Worm (Caenorhabditis elegans): ENCODE results near the gene F35D2.3.

DNA sequence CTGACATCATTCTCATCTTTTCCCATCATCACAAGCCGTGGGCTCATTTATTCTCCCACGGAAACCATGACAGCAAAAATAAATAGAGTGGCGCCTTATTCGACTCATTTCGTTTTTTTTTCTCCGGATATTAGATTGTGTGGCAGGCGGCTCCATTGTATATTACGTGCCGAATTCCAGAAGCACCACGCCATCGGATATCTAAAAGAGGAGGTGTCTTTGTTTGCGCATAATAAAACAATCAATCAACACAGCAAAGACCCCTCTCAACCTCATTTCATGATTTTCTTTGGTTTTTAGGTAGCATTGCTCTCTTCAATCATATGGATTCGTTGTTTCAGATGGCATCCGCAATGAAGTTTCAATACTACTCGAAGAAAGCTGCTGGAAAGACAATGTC, 21.4 kb upstream of the F35D2.3 start, which contains the start of gene tph-1:
- TF ChIP-seq ceh-28 (tag; optimal IDR thresholded peaks at IDR 0.05) (no peak), snpc-4 (tag; optimal IDR thresholded peaks at IDR 0.05) (no peak), nhr-77 (tag; optimal IDR thresholded peaks at IDR 0.05) (no peak), ceh-82 (tag; optimal IDR thresholded peaks at IDR 0.05) (no peak), nhr-11 (tag; optimal IDR thresholded peaks at IDR 0.05) (no peak), mdl-1 (tag; optimal IDR thresholded peaks at IDR 0.05) (no peak), nhr-23 (tag; optimal IDR thresholded peaks at IDR 0.05) (no peak), unc-62 (GFP tag; optimal IDR thresholded peaks at IDR 0.05) (no peak), pqm-1 (tag; optimal IDR thresholded peaks at IDR 0.05) (no peak), elt-3 (tag; optimal IDR thresholded peaks at IDR 0.05) (no peak)

Measured in whole organism, L3 larva.